Worm (Caenorhabditis elegans): Measurements from ENCODE around the gene rgs-1.
"Not testable (repeated sequence)": the region's sequence is repeated elsewhere in the genome, so short reads cannot be mapped to it uniquely, and the experiment has no call there.

The rgs-1 gene

DNA sequence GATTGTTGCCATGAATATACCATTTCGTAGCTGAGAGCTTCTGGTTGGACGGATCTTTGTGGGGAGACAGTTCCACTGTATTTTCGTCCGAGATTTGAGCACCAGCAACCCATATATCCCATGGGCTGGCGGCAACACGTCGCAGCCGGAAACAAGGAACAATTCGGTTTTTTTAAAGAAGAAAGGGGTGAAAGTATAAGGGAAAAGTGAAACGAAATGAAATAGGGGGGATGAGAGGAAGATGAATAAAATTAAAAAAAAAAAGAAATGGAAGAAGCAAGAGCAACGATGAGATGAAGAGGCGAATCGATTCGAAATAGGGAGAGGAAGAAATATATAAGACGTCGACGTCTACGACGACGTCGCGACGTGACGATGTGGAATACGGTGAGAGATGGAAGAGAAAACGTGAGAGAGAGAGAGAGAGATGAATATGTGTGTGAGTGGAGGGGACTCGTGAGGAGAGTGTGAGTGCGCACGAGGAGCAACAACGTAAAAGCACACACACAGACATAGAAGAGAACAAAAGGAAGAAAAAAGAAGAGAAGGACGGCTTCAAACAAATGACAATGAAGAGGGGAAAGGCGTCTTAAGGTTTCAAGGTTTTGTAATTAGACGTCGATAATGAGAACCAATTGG, at the start of gene rgs-1:
Gene rgs-1 (minus strand): TSS at position 146 of the 639 bp plus-strand sequence.
- peak; percentile 17 for TF ChIP-seq F13C5.2 (tag; optimal IDR thresholded peaks at IDR 0.05)
- no peak for TF ChIP-seq hmg-4 (GFP tag; optimal IDR thresholded peaks at IDR 0.05)

DNA sequence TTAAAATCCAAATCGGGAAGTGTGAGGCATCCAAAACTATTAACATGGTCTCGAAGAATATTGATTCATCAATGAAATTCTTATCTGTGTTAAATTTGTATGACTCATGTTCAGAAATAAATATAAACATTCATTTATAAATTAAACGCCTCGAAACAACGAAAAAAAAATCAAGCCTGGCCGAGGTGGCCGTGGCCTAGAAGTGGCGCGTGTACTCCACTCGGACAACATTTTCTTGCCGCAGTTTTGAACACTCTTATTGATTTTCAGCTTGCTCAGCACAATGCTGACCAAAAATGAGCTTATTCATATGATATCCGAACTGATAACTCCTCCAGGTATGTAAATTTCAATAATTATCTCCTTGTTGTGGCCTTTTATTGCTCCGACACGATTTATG, 47.8 kb upstream of the rgs-1 start, which contains the start of gene ekl-6:
Gene ekl-6 (plus strand): TSS at position 265 of the 400 bp plus-strand sequence.
- no peak for TF ChIP-seq F13C5.2 (tag; optimal IDR thresholded peaks at IDR 0.05)
- TF ChIP-seq sea-1 (GFP tag; conservative IDR thresholded peaks at IDR 0.05), result no peak
- no peak for TF ChIP-seq tbx-11 (GFP tag; IDR thresholded peaks at IDR 0.05)
- no peak for TF ChIP-seq tra-4 (tag; optimal IDR thresholded peaks at IDR 0.05)
- TF ChIP-seq aly-1 (tag; optimal IDR thresholded peaks at IDR 0.05), result no peak
- TF ChIP-seq ceh-36 (tag; optimal IDR thresholded peaks at IDR 0.05), result no peak
- TF ChIP-seq ceh-13 (GFP tag; optimal IDR thresholded peaks at IDR 0.05), result no peak
- no peak for TF ChIP-seq hmbx-1 (tag; optimal IDR thresholded peaks at IDR 0.05)
- TF ChIP-seq hnd-1 (tag; optimal IDR thresholded peaks at IDR 0.05), result no peak
- peak; percentile 63 for TF ChIP-seq pes-1 (GFP tag; IDR thresholded peaks at IDR 0.05)
- no peak for TF ChIP-seq ama-1 (optimal IDR thresholded peaks at IDR 0.05)
- TF ChIP-seq scrt-1 (GFP tag; IDR thresholded peaks at IDR 0.05), result no peak
- peak; percentile 70 for TF ChIP-seq tbx-37 (GFP tag; conservative IDR thresholded peaks at IDR 0.05)
- TF ChIP-seq hmg-4 (GFP tag; optimal IDR thresholded peaks at IDR 0.05), result no peak
- 0 out of 2 replicates have a peak, but pooled peaks have one; percentile 35 for TF ChIP-seq flt-1 (GFP tag; IDR thresholded peaks at IDR 0.05)
- TF ChIP-seq ets-7 (tag; optimal IDR thresholded peaks at IDR 0.05), result no peak
- no peak for TF ChIP-seq B0310.2 (tag; optimal IDR thresholded peaks at IDR 0.05)

- TF ChIP-seq tbx-37 (GFP tag; conservative IDR thresholded peaks at IDR 0.05) (no peak), pes-1 (GFP tag; IDR thresholded peaks at IDR 0.05) (no peak), hmbx-1 (tag; optimal IDR thresholded peaks at IDR 0.05) (no peak), flt-1 (GFP tag; IDR thresholded peaks at IDR 0.05) (no peak), F13C5.2 (tag; optimal IDR thresholded peaks at IDR 0.05) (no peak), scrt-1 (GFP tag; IDR thresholded peaks at IDR 0.05) (no peak), ceh-13 (GFP tag; optimal IDR thresholded peaks at IDR 0.05) (no peak), hmg-4 (GFP tag; optimal IDR thresholded peaks at IDR 0.05) (no peak), ceh-36 (tag; optimal IDR thresholded peaks at IDR 0.05) (no peak), aly-1 (tag; optimal IDR thresholded peaks at IDR 0.05) (no peak), ets-7 (tag; optimal IDR thresholded peaks at IDR 0.05) (no peak), tra-4 (tag; optimal IDR thresholded peaks at IDR 0.05) (no peak), ama-1 (optimal IDR thresholded peaks at IDR 0.05) (no peak), sea-1 (GFP tag; conservative IDR thresholded peaks at IDR 0.05) (no peak), hnd-1 (tag; optimal IDR thresholded peaks at IDR 0.05) (no peak)
Measured at ce11 chrIII:10060573-10060972, 44.2 kb upstream of the rgs-1 start, which contains the start of gene T16G12.13. TSS of gene T16G12.13 (plus strand) at chrIII:10060865.

DNA sequence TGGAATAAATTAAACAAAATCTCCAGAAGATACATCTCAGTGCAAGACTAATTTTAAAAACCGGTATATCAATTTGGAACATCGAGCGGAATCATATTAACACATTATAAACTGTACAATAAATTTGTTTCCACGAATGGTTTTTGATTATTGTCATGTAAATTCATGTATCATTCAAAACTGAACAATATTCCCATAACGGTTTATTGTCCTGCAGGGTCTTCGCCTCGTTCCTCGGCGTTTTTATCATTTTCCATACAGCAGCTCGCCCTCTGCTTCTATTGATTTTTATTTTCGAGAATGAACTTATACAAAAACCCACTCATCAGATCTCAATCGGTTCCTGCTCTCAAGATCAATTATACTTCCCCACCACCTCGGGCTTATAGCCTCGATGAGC, 42.6 kb upstream of the rgs-1 start, which contains the start of gene T16G12.8:
Gene T16G12.8 (plus strand): TSS at position 301 of the 400 bp plus-strand sequence.
- TF ChIP-seq B0310.2 (tag; optimal IDR thresholded peaks at IDR 0.05) (no peak), ama-1 (optimal IDR thresholded peaks at IDR 0.05) (no peak), scrt-1 (GFP tag; IDR thresholded peaks at IDR 0.05) (no peak), sea-1 (GFP tag; conservative IDR thresholded peaks at IDR 0.05) (no peak), hnd-1 (tag; optimal IDR thresholded peaks at IDR 0.05) (no peak), flt-1 (GFP tag; IDR thresholded peaks at IDR 0.05) (no peak), pes-1 (GFP tag; IDR thresholded peaks at IDR 0.05) (no peak), aly-1 (tag; optimal IDR thresholded peaks at IDR 0.05) (no peak), ceh-13 (GFP tag; optimal IDR thresholded peaks at IDR 0.05) (no peak), tbx-37 (GFP tag; conservative IDR thresholded peaks at IDR 0.05) (no peak), hmbx-1 (tag; optimal IDR thresholded peaks at IDR 0.05) (no peak), hmg-4 (GFP tag; optimal IDR thresholded peaks at IDR 0.05) (no peak), F13C5.2 (tag; optimal IDR thresholded peaks at IDR 0.05) (no peak), tbx-11 (GFP tag; IDR thresholded peaks at IDR 0.05) (no peak), ceh-36 (tag; optimal IDR thresholded peaks at IDR 0.05) (no peak), ets-7 (tag; optimal IDR thresholded peaks at IDR 0.05) (no peak), tra-4 (tag; optimal IDR thresholded peaks at IDR 0.05) (no peak)

- no peak for TF ChIP-seq B0310.2 (tag; optimal IDR thresholded peaks at IDR 0.05)
- TF ChIP-seq pes-1 (GFP tag; IDR thresholded peaks at IDR 0.05), result no peak
- no peak for TF ChIP-seq hnd-1 (tag; optimal IDR thresholded peaks at IDR 0.05)
- TF ChIP-seq hmg-4 (GFP tag; optimal IDR thresholded peaks at IDR 0.05), result no peak
- no peak for TF ChIP-seq scrt-1 (GFP tag; IDR thresholded peaks at IDR 0.05)
Measured at ce11 chrIII:10057518-10057917, 41.2 kb upstream of the rgs-1 start, which contains the start of gene T16G12.4. TSS of gene T16G12.4 (plus strand) at chrIII:10057818.

DNA sequence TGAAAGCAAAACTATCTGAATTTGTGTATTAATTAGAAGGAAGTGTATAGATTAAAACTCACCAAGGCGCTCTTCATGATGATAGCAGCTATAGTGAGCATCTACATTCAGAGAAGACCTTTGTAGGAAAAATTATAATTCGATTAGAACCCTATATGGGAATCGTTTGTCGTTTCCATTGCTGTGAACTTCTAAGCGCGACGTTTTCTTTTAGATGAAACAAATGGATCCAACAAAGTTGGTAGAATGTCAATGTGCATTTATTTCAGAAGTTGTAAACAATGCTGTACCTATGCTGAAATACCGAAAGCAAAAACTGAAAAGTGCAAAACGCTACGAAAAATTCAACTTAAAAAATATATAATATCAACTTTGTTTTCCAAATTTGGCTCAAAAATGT, 39.7 kb upstream of the rgs-1 start, which contains the start of gene T16G12.10:
Gene T16G12.10 (minus strand): TSS at position 101 of the 400 bp plus-strand sequence.
- no peak for TF ChIP-seq ceh-13 (GFP tag; optimal IDR thresholded peaks at IDR 0.05)
- TF ChIP-seq hnd-1 (tag; optimal IDR thresholded peaks at IDR 0.05), result no peak
- TF ChIP-seq pes-1 (GFP tag; IDR thresholded peaks at IDR 0.05), result no peak
- no peak for TF ChIP-seq ama-1 (optimal IDR thresholded peaks at IDR 0.05)
- TF ChIP-seq sea-1 (GFP tag; conservative IDR thresholded peaks at IDR 0.05), result no peak
- TF ChIP-seq hmg-4 (GFP tag; optimal IDR thresholded peaks at IDR 0.05), result no peak
- TF ChIP-seq tra-4 (tag; optimal IDR thresholded peaks at IDR 0.05), result no peak
- TF ChIP-seq scrt-1 (GFP tag; IDR thresholded peaks at IDR 0.05), result no peak
- no peak for TF ChIP-seq hmbx-1 (tag; optimal IDR thresholded peaks at IDR 0.05)
- no peak for TF ChIP-seq B0310.2 (tag; optimal IDR thresholded peaks at IDR 0.05)
- no peak for TF ChIP-seq flt-1 (GFP tag; IDR thresholded peaks at IDR 0.05)
- TF ChIP-seq tbx-11 (GFP tag; IDR thresholded peaks at IDR 0.05), result no peak
- no peak for TF ChIP-seq ets-7 (tag; optimal IDR thresholded peaks at IDR 0.05)

ce11 chrIII:10053312-10053711, 37.0 kb upstream of the rgs-1 start, which contains the start of gene T16G12.12:
TSS of gene T16G12.12 (plus strand) at chrIII:10053612.
- TF ChIP-seq pes-1 (GFP tag; IDR thresholded peaks at IDR 0.05); tbx-11 (GFP tag; IDR thresholded peaks at IDR 0.05); hmbx-1 (tag; optimal IDR thresholded peaks at IDR 0.05): not testable (repeated sequence)

All from whole organism, early embryonic.